Worm (Caenorhabditis elegans): ENCODE results near the gene exos-4.1.

The exos-4.1 gene

ce11 chrIV:13082836-13083763 lies 15.7 kb upstream of the exos-4.1 start:
- TF ChIP-seq flt-1 (GFP tag; IDR thresholded peaks at IDR 0.05) (no peak), ztf-29 (GFP tag; IDR thresholded peaks at IDR 0.05) (no peak), cog-1 (tag; optimal IDR thresholded peaks at IDR 0.05) (no peak)

ce11 chrIV:13085675-13086074 lies 13.1 kb upstream of the exos-4.1 start:
- no peak for TF ChIP-seq ztf-23 (GFP tag; IDR thresholded peaks at IDR 0.05)
- no peak for TF ChIP-seq ref-1 (GFP tag; conservative IDR thresholded peaks at IDR 0.05)
- TF ChIP-seq flt-1 (GFP tag; IDR thresholded peaks at IDR 0.05), result no peak
- no peak for TF ChIP-seq ztf-29 (GFP tag; IDR thresholded peaks at IDR 0.05)
- no peak for TF ChIP-seq cog-1 (tag; optimal IDR thresholded peaks at IDR 0.05)
- TF ChIP-seq tab-1 (GFP tag; IDR thresholded peaks at IDR 0.05), result no peak
- TF ChIP-seq klf-2 (GFP tag; conservative IDR thresholded peaks at IDR 0.05), result no peak
- TF ChIP-seq med-1 (GFP tag; optimal IDR thresholded peaks at IDR 0.05; ENCODE audit: insufficient read depth), result no peak
- TF ChIP-seq T22C8.4 (GFP tag; IDR thresholded peaks at IDR 0.05), result no peak

ce11 chrIV:13086705-13087104 lies 12.1 kb upstream of the exos-4.1 start, which contains the start of gene spin-2:
spin-2 (plus strand) TSS chrIV:13087005.
- TF ChIP-seq ref-1 (GFP tag; conservative IDR thresholded peaks at IDR 0.05), result no peak
- no peak for TF ChIP-seq klf-2 (GFP tag; conservative IDR thresholded peaks at IDR 0.05)
- TF ChIP-seq ztf-23 (GFP tag; IDR thresholded peaks at IDR 0.05), result no peak
- no peak for TF ChIP-seq cog-1 (tag; optimal IDR thresholded peaks at IDR 0.05)
- no peak for TF ChIP-seq ztf-29 (GFP tag; IDR thresholded peaks at IDR 0.05)
- TF ChIP-seq T22C8.4 (GFP tag; IDR thresholded peaks at IDR 0.05), result no peak
- TF ChIP-seq tab-1 (GFP tag; IDR thresholded peaks at IDR 0.05), result no peak
- no peak for TF ChIP-seq med-1 (GFP tag; optimal IDR thresholded peaks at IDR 0.05; ENCODE audit: insufficient read depth)

- TF ChIP-seq tab-1 (GFP tag; IDR thresholded peaks at IDR 0.05) (0 out of 2 replicates have a peak, but pooled peaks have one; percentile 47), T22C8.4 (GFP tag; IDR thresholded peaks at IDR 0.05) (no peak), ztf-29 (GFP tag; IDR thresholded peaks at IDR 0.05) (no peak), klf-2 (GFP tag; conservative IDR thresholded peaks at IDR 0.05) (no peak), flt-1 (GFP tag; IDR thresholded peaks at IDR 0.05) (no peak)
Measured at ce11 chrIV:13089671-13090242, 9.0 kb upstream of the exos-4.1 start.

ce11 chrIV:13090967-13091366 lies 7.8 kb upstream of the exos-4.1 start, which contains the start of gene col-132:
col-132 (minus strand) TSS chrIV:13091067.
- TF ChIP-seq med-1 (GFP tag; optimal IDR thresholded peaks at IDR 0.05; ENCODE audit: insufficient read depth) (no peak), ztf-29 (GFP tag; IDR thresholded peaks at IDR 0.05) (no peak), cog-1 (tag; optimal IDR thresholded peaks at IDR 0.05) (no peak), ref-1 (GFP tag; conservative IDR thresholded peaks at IDR 0.05) (no peak), ztf-23 (GFP tag; IDR thresholded peaks at IDR 0.05) (no peak), tab-1 (GFP tag; IDR thresholded peaks at IDR 0.05) (no peak), T22C8.4 (GFP tag; IDR thresholded peaks at IDR 0.05) (no peak), klf-2 (GFP tag; conservative IDR thresholded peaks at IDR 0.05) (no peak), flt-1 (GFP tag; IDR thresholded peaks at IDR 0.05) (no peak)

- TF ChIP-seq T22C8.4 (GFP tag; IDR thresholded peaks at IDR 0.05), result peak; percentile 75
- TF ChIP-seq med-1 (GFP tag; optimal IDR thresholded peaks at IDR 0.05; ENCODE audit: insufficient read depth), result no peak
Measured at ce11 chrIV:13093677-13094076, 5.1 kb upstream of the exos-4.1 start, which contains the start of the genes prcc-1 and C39E9.12. prcc-1 (minus strand) TSS chrIV:13093795. C39E9.12 (plus strand) TSS chrIV:13094007.

- TF ChIP-seq med-1 (GFP tag; optimal IDR thresholded peaks at IDR 0.05; ENCODE audit: insufficient read depth) (no peak), ztf-29 (GFP tag; IDR thresholded peaks at IDR 0.05) (no peak), klf-2 (GFP tag; conservative IDR thresholded peaks at IDR 0.05) (no peak)
Measured at ce11 chrIV:13095462-13095861, 3.3 kb upstream of the exos-4.1 start, which contains the start of gene rfc-3. rfc-3 (plus strand) TSS chrIV:13095762.

- TF ChIP-seq med-1 (GFP tag; optimal IDR thresholded peaks at IDR 0.05; ENCODE audit: insufficient read depth) (no peak), flt-1 (GFP tag; IDR thresholded peaks at IDR 0.05) (no peak), T22C8.4 (GFP tag; IDR thresholded peaks at IDR 0.05) (no peak), klf-2 (GFP tag; conservative IDR thresholded peaks at IDR 0.05) (no peak), tab-1 (GFP tag; IDR thresholded peaks at IDR 0.05) (no peak), cog-1 (tag; optimal IDR thresholded peaks at IDR 0.05) (no peak), ref-1 (GFP tag; conservative IDR thresholded peaks at IDR 0.05) (no peak), ztf-23 (GFP tag; IDR thresholded peaks at IDR 0.05) (no peak), ztf-29 (GFP tag; IDR thresholded peaks at IDR 0.05) (no peak)
Measured at ce11 chrIV:13096778-13097177, 2.0 kb upstream of the exos-4.1 start.

ce11 chrIV:13100415-13100814 lies 1.6 kb downstream of the exos-4.1 start, which contains the start of gene fask-1:
fask-1 (plus strand) TSS chrIV:13100715.
- no peak for TF ChIP-seq flt-1 (GFP tag; IDR thresholded peaks at IDR 0.05)
- TF ChIP-seq ztf-23 (GFP tag; IDR thresholded peaks at IDR 0.05), result no peak
- no peak for TF ChIP-seq klf-2 (GFP tag; conservative IDR thresholded peaks at IDR 0.05)
- no peak for TF ChIP-seq med-1 (GFP tag; optimal IDR thresholded peaks at IDR 0.05; ENCODE audit: insufficient read depth)
- TF ChIP-seq ref-1 (GFP tag; conservative IDR thresholded peaks at IDR 0.05), result no peak
- no peak for TF ChIP-seq T22C8.4 (GFP tag; IDR thresholded peaks at IDR 0.05)
- TF ChIP-seq cog-1 (tag; optimal IDR thresholded peaks at IDR 0.05), result no peak
- no peak for TF ChIP-seq ztf-29 (GFP tag; IDR thresholded peaks at IDR 0.05)
- TF ChIP-seq tab-1 (GFP tag; IDR thresholded peaks at IDR 0.05), result no peak

- TF ChIP-seq cog-1 (tag; optimal IDR thresholded peaks at IDR 0.05) (no peak), ztf-29 (GFP tag; IDR thresholded peaks at IDR 0.05) (no peak), ref-1 (GFP tag; conservative IDR thresholded peaks at IDR 0.05) (no peak), ztf-23 (GFP tag; IDR thresholded peaks at IDR 0.05) (no peak), tab-1 (GFP tag; IDR thresholded peaks at IDR 0.05) (no peak), klf-2 (GFP tag; conservative IDR thresholded peaks at IDR 0.05) (no peak)
Measured at ce11 chrIV:13104900-13105299, 6.1 kb downstream of the exos-4.1 start, which contains the start of gene rde-11. rde-11 (plus strand) TSS chrIV:13105200.
